Fruit fly (Drosophila melanogaster): ENCODE data around the gene CG15536.

CG15536 gene

DNA sequence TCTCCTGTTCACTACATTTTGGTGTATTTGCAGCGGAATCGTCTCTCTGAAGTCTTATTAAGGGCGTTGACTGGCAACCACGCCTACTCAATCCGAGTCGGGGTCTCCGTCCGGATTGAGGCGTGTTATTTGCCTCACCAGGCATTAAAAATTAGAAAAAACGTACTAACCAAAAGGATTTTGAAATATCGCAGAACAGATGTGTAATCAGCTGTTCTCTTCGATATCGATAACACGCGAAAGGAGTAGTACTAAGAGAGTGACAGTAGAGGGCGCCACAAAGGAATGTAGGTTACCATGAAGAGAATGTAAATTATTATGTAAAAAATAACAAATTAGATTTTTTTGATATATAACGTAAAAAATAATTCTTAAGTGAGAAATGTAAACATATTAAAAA is at the start of gene CG15536:
Gene CG15536 (minus strand): TSS at position 170 of the 400 bp plus-strand sequence.
- no peak for TF ChIP-seq CG6276 (GFP tag; optimal IDR thresholded peaks at IDR 0.05)
- TF ChIP-seq CG6808 (GFP tag; optimal IDR thresholded peaks at IDR 0.05), result no peak
- no peak for TF ChIP-seq CG8632 (GFP tag; optimal IDR thresholded peaks at IDR 0.05)
- no peak for TF ChIP-seq pdm3 (GFP tag; optimal IDR thresholded peaks at IDR 0.05)
- TF ChIP-seq Sox15 (GFP tag; optimal IDR thresholded peaks at IDR 0.05), result no peak
- TF ChIP-seq Gug (GFP tag; IDR thresholded peaks at IDR 0.05), result no peak
- no peak for TF ChIP-seq fd59A (GFP tag; optimal IDR thresholded peaks at IDR 0.05)
- TF ChIP-seq Eip78C (GFP tag), result peak; percentile 14
- TF ChIP-seq esn (GFP tag; optimal IDR thresholded peaks at IDR 0.05), result peak; percentile 15
- TF ChIP-seq Eip93F (GFP tag; optimal IDR thresholded peaks at IDR 0.05), result no peak

DNA sequence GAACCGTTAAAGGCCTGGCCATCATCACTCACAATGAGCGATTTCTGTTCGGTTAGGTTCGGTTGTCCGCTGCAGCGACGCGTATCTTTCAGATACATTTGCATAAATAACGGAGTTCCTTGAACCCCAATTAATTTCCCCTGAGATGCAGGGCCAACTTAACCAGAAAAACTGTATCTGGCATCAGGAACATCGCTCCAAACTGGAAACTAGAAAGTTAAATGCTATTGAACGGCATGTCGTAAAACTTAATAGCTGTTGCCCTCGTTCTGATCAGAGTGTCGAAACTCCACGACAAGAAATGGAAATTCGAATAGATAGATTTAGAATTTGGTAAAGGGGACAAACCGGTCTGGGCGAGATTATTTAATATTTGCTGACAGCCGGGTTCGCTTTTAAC is 47.4 kb upstream of the CG15536 start:
- TF ChIP-seq CG8319 (GFP tag; optimal IDR thresholded peaks at IDR 0.05) (no peak), esn (GFP tag; optimal IDR thresholded peaks at IDR 0.05) (no peak), dac (GFP tag; optimal IDR thresholded peaks at IDR 0.05) (no peak), CG11294 (GFP tag; IDR thresholded peaks at IDR 0.05) (no peak), CG31627 (GFP tag; optimal IDR thresholded peaks at IDR 0.05) (no peak), CG6792 (GFP tag; optimal IDR thresholded peaks at IDR 0.05) (no peak), svp (GFP tag) (no peak), vri (GFP tag; optimal IDR thresholded peaks at IDR 0.05) (no peak)

DNA sequence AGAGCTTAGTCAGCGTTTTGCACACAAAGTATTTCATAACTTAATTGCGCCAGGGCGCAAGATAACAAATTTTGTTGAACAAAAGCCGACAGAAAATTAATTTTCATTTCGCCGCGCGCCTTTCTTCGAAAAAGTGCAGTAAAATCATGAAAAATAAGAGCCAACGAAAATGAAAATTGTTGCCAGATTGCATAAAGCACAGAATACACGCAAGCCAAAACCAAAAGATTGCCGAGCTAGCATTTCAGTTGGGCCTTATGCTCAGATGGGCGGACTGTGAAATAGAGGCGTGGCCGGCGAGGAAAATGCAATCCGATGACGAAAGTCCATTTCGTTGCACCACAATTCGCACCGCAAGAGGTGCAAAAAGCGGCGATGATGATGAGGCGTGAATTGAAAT is 45.7 kb upstream of the CG15536 start:
- no peak for TF ChIP-seq spab (GFP tag; optimal IDR thresholded peaks at IDR 0.05)
- TF ChIP-seq CG1621 (tag; optimal IDR thresholded peaks at IDR 0.05), result no peak
- TF ChIP-seq CG11902 (GFP tag; optimal IDR thresholded peaks at IDR 0.05), result no peak
- no peak for TF ChIP-seq Met (GFP tag; optimal IDR thresholded peaks at IDR 0.05)
- no peak for TF ChIP-seq Hr4 (GFP tag; optimal IDR thresholded peaks at IDR 0.05)
- TF ChIP-seq CG32006 (GFP tag; optimal IDR thresholded peaks at IDR 0.05), result no peak
- no peak for TF ChIP-seq CG11762 (GFP tag; optimal IDR thresholded peaks at IDR 0.05; ENCODE audit: insufficient read depth)
- no peak for TF ChIP-seq CG11294 (GFP tag; IDR thresholded peaks at IDR 0.05)
- no peak for TF ChIP-seq CG6808 (GFP tag; optimal IDR thresholded peaks at IDR 0.05)
- TF ChIP-seq CG4318 (GFP tag; optimal IDR thresholded peaks at IDR 0.05), result no peak
- no peak for TF ChIP-seq CG8319 (GFP tag; optimal IDR thresholded peaks at IDR 0.05)
- no peak for TF ChIP-seq Ets21C (GFP tag; optimal IDR thresholded peaks at IDR 0.05)

- no peak for TF ChIP-seq Ets21C (GFP tag; optimal IDR thresholded peaks at IDR 0.05)
- TF ChIP-seq svp (GFP tag), result peak; percentile 20
- TF ChIP-seq Smox (GFP tag; optimal IDR thresholded peaks at IDR 0.05), result no peak
Measured at dm6 chr3R:30467062-30467461, 42.1 kb upstream of the CG15536 start.

DNA sequence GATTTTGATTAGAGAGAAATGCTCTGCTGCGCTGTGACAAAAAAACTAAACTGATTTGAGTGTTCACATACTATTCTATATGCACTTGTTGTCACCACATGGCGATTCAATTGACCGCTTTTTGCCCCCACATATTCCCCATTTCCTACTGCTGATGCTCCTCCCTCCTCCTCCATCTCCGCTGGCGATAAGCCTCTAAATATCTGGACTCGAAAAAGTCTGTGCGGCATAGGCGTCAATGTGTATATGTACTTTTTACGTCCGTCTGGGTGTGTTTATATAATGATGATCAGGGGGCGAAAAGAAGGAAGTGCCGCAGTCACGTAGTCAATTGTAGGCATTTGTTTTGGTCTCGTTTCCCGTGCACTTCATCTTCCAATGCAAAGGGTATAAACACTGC is 41.6 kb upstream of the CG15536 start:
- TF ChIP-seq vri (GFP tag; optimal IDR thresholded peaks at IDR 0.05), result peak; percentile 13
- TF ChIP-seq svp (GFP tag), result peak; percentile 83
- no peak for TF ChIP-seq CG11294 (GFP tag; IDR thresholded peaks at IDR 0.05)
- TF ChIP-seq CG4318 (GFP tag; optimal IDR thresholded peaks at IDR 0.05), result no peak
- TF ChIP-seq CG1621 (tag; optimal IDR thresholded peaks at IDR 0.05), result peak; percentile 7
- TF ChIP-seq Eip78C (GFP tag), result peak; percentile 59
- TF ChIP-seq CG7368 (GFP tag; optimal IDR thresholded peaks at IDR 0.05), result no peak
- peak; percentile 17 for TF ChIP-seq CG6276 (GFP tag; optimal IDR thresholded peaks at IDR 0.05)
- no peak for TF ChIP-seq topi (GFP tag; optimal IDR thresholded peaks at IDR 0.05)
- 0 out of 3 replicates have a peak, but pooled peaks have one; percentile 36 for TF ChIP-seq CG6163 (GFP tag; IDR thresholded peaks at IDR 0.05)
- TF ChIP-seq Hr4 (GFP tag; optimal IDR thresholded peaks at IDR 0.05), result no peak
- TF ChIP-seq cyc (GFP tag; optimal IDR thresholded peaks at IDR 0.05), result no peak
- no peak for TF ChIP-seq CG8319 (GFP tag; optimal IDR thresholded peaks at IDR 0.05)

All from whole organism, prepupa.